Fruit fly (Drosophila melanogaster) whole organism, embryonic: Measurements from ENCODE around the gene mRpL28.
A peak's percentile ranks its signal among the peaks of the same experiment; 100 is the strongest.

Experiments
- CG9609 ChIP-seq: fragments of 200-800 bp; sonication (Bioruptor generic); optimal IDR thresholded peaks from 3 replicates; lab custom pipeline; 2016; ENCODE audit warnings: missing biosample characterization, missing genetic modification characterization
- Ets65A ChIP-seq: fragments of 200-800 bp; sonication (Bioruptor generic); peaks from one replicate; lab custom pipeline; 2016; ENCODE audit warnings: missing biosample characterization, missing genetic modification characterization
- HmgD ChIP-seq: fragments of 200-800 bp; sonication (Bioruptor generic); optimal IDR thresholded peaks from 3 replicates; lab custom pipeline; 2016; ENCODE audit warnings: missing biosample characterization, missing genetic modification characterization
- ash1 ChIP-seq: fragments of 200-800 bp; sonication (Bioruptor generic); optimal IDR thresholded peaks from 2 replicates; lab custom pipeline; 2018; ENCODE audit warnings: missing biosample characterization, mild to moderate bottlenecking, missing genetic modification characterization
- bab2 ChIP-seq: fragments of 200-800 bp; sonication (Bioruptor generic); optimal IDR thresholded peaks from 2 replicates; lab custom pipeline; 2016; ENCODE audit warnings: missing biosample characterization, missing genetic modification characterization
- klu ChIP-seq: fragments of 200-800 bp; sonication (Bioruptor generic); IDR thresholded peaks from 2 replicates; pipeline ENCODE4 v1.3.6; 2022; ENCODE audit warnings: missing biosample characterization, missing genetic modification characterization
- pfk ChIP-seq: fragments of 200-800 bp; sonication (Bioruptor generic); optimal IDR thresholded peaks from 2 replicates; lab custom pipeline; 2018; ENCODE audit warnings: missing biosample characterization, mild to moderate bottlenecking, missing genetic modification characterization, moderate library complexity
- twi ChIP-seq: fragments of 200-800 bp; optimal IDR thresholded peaks from 2 replicates; lab custom pipeline; 2019; ENCODE audit warnings: missing biosample characterization, mild to moderate bottlenecking, missing genetic modification characterization, moderate library complexity
- wor ChIP-seq: fragments of 200-800 bp; sonication (Bioruptor generic); IDR thresholded peaks from 2 replicates; pipeline ENCODE4 v1.3.6; 2022; ENCODE audit warnings: missing biosample characterization, missing genetic modification characterization

Gene mRpL28

dm6 chr2L:5022602-5023001 lies 48.8 kb downstream of the mRpL28 start:
- peak; percentile 79 for TF ChIP-seq twi (tag; lab: Kevin White, UChicago)
- no peak for TF ChIP-seq klu (GFP tag; lab: Robert Waterston, UW)
- TF ChIP-seq wor (GFP tag; lab: Robert Waterston, UW): no peak
- TF ChIP-seq Ets65A (GFP tag; lab: Kevin White, UChicago): peak; percentile 88
- TF ChIP-seq HmgD: no peak
- TF ChIP-seq bab2 (GFP tag; lab: Kevin White, UChicago): no peak
- TF ChIP-seq ash1: no peak
- TF ChIP-seq pfk (GFP tag; lab: Kevin White, UChicago): no peak
- no peak for TF ChIP-seq CG9609
